Fruit fly (Drosophila melanogaster): ENCODE results near the gene CG3862.

CG3862 gene

DNA sequence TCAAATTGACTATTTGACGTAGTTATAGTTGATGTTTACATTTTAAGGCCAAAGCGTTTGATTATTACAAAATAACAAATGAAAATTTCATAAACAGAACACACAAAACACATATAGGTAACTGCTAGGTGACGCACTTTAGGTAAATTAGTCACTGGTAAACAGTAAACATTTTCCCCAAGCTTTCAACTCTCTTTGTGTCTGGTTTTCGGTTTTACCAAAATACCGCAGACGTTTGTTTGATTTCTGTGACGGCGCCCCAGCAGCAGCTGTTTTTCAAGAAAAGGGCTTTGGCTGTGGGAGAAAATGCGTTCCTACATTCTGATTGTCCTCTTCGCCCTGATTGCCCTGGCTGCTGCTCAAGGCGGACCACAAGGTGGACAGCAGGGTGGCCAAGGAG is 49.4 kb downstream of the CG3862 start, which contains the start of gene CG13946:
TSS of gene CG13946 (plus strand) at position 301 of the 400 bp plus-strand sequence.
- TF ChIP-seq Dif (GFP tag; optimal IDR thresholded peaks at IDR 0.05; ENCODE audit: partially characterized antibody) = no peak
- no peak for TF ChIP-seq Jra (GFP tag; optimal IDR thresholded peaks at IDR 0.05)
- no peak for TF ChIP-seq Myc (optimal IDR thresholded peaks at IDR 0.05)
- no peak for TF ChIP-seq dsf (GFP tag; optimal IDR thresholded peaks at IDR 0.05; ENCODE audit: borderline replicate concordance)

All from whole organism, wandering third instar larva.